Fruit fly (Drosophila melanogaster) whole organism, wandering third instar larva: Measurements from ENCODE around the gene gry.
A peak's percentile ranks its signal among the peaks of the same experiment; 100 is the strongest.

Experiments used
- Abd-B ChIP-seq: fragments of >200 bp; optimal IDR thresholded peaks from 2 replicates; lab custom pipeline; 2017; ENCODE audit warnings: missing biosample characterization, missing genetic modification characterization
- CG32264 ChIP-seq: fragments of 200-800 bp; sonication (Bioruptor generic); optimal IDR thresholded peaks from 2 replicates; lab custom pipeline; 2016; ENCODE audit warnings: missing biosample characterization, missing genetic modification characterization
- CG9705 ChIP-seq: fragments of 200-800 bp; sonication (Bioruptor generic); optimal IDR thresholded peaks from 2 replicates; lab custom pipeline; 2018; ENCODE audit warnings: missing biosample characterization, mild to moderate bottlenecking, missing genetic modification characterization
- CrebA ChIP-seq: fragments of 200-800 bp; sonication (Bioruptor generic); optimal IDR thresholded peaks from 2 replicates; lab custom pipeline; 2016; ENCODE audit warnings: missing biosample characterization, mild to moderate bottlenecking, missing genetic modification characterization, borderline replicate concordance
- Dfd ChIP-seq: fragments of >200 bp; optimal IDR thresholded peaks from 2 replicates; lab custom pipeline; 2017; ENCODE audit warnings: missing biosample characterization, missing genetic modification characterization
- Dif ChIP-seq: fragments of 200-275, 200-300 bp; sonication (Bioruptor generic); optimal IDR thresholded peaks from 2 replicates; lab custom pipeline; 2018; ENCODE audit warnings: missing biosample characterization, missing genetic modification characterization; ENCODE audit not compliant: partially characterized antibody
- HLH106 ChIP-seq: fragments of 200-800 bp; optimal IDR thresholded peaks from 3 replicates; lab custom pipeline; 2019; ENCODE audit warnings: missing biosample characterization, mild to moderate bottlenecking, missing genetic modification characterization, moderate library complexity
- Hr78 ChIP-seq: fragments of >200 bp; optimal IDR thresholded peaks from 2 replicates; lab custom pipeline; 2017; ENCODE audit warnings: missing biosample characterization, missing genetic modification characterization
- Hr83 ChIP-seq: fragments of 200-300 bp; sonication (Bioruptor generic); optimal IDR thresholded peaks from 2 replicates; lab custom pipeline; 2016; ENCODE audit warnings: missing biosample characterization, mild to moderate bottlenecking, missing genetic modification characterization, moderate library complexity; ENCODE audit not compliant: poor library complexity, severe bottlenecking
- Jra ChIP-seq: sonication (Bioruptor generic); optimal IDR thresholded peaks from 2 replicates; lab custom pipeline; 2016; ENCODE audit warnings: missing biosample characterization, missing genetic modification characterization
- Mio ChIP-seq: sonication (Bioruptor generic); optimal IDR thresholded peaks from 2 replicates; lab custom pipeline; 2016; ENCODE audit warnings: missing biosample characterization, missing genetic modification characterization
- N ChIP-seq: fragments of >200 bp; optimal IDR thresholded peaks from 2 replicates; lab custom pipeline; 2018; ENCODE audit warnings: missing biosample characterization, missing external identifiers, missing genetic modification characterization
- OdsH ChIP-seq: fragments of 200-800 bp; sonication (Bioruptor generic); optimal IDR thresholded peaks from 2 replicates; lab custom pipeline; 2016; ENCODE audit warnings: missing biosample characterization, mild to moderate bottlenecking, missing genetic modification characterization
- Rel ChIP-seq, 2 experiments: fragments of 200-800 bp; sonication (Bioruptor generic) in 1 of 2; optimal IDR thresholded peaks; 2 replicates in 1 of 2; 3 replicates in 1 of 2; lab custom pipeline; 2016 to 2019; ENCODE audit warnings: mild to moderate bottlenecking in 2 of 2, missing biosample characterization in 2 of 2, missing genetic modification characterization in 2 of 2, moderate library complexity in 1 of 2
- Sp1 ChIP-seq: fragments of 200-800 bp; sonication (Bioruptor generic); optimal IDR thresholded peaks from 3 replicates; lab custom pipeline; 2019; ENCODE audit warnings: missing biosample characterization, mild to moderate bottlenecking, missing genetic modification characterization, moderate library complexity
- Vsx2 ChIP-seq: fragments of 200-300, 225-300 bp; sonication (Bioruptor generic); optimal IDR thresholded peaks from 2 replicates; lab custom pipeline; 2018; ENCODE audit warnings: missing biosample characterization, missing genetic modification characterization; ENCODE audit not compliant: partially characterized antibody
- br ChIP-seq: fragments of 200-800 bp; sonication (Bioruptor generic); optimal IDR thresholded peaks from 2 replicates; lab custom pipeline; 2016; ENCODE audit warnings: missing biosample characterization, missing genetic modification characterization
- dl ChIP-seq, 2 experiments: fragments of 175-275, 200-275 bp in 1 of 2; fragments of 200-275 bp in 1 of 2; sonication (Bioruptor generic); optimal IDR thresholded peaks; lab custom pipeline; 2018; ENCODE audit warnings: mild to moderate bottlenecking in 2 of 2, missing biosample characterization in 2 of 2, missing genetic modification characterization in 2 of 2, moderate library complexity in 2 of 2; ENCODE audit not compliant: partially characterized antibody in 2 of 2, insufficient read depth in 1 of 2
- dmrt93B ChIP-seq: fragments of 200-800 bp; sonication (Bioruptor generic); optimal IDR thresholded peaks from 2 replicates; lab custom pipeline; 2018; ENCODE audit warnings: missing biosample characterization, mild to moderate bottlenecking, missing genetic modification characterization
- ey ChIP-seq: fragments of 200-800 bp; sonication (Bioruptor generic); optimal IDR thresholded peaks from 2 replicates; lab custom pipeline; 2016; ENCODE audit warnings: missing biosample characterization, missing genetic modification characterization
- foxo ChIP-seq, 2 experiments: fragments of 200-800 bp; sonication (Bioruptor generic); optimal IDR thresholded peaks; 2 replicates in 1 of 2; 3 replicates in 1 of 2; lab custom pipeline; 2016 to 2017; ENCODE audit warnings: missing biosample characterization in 2 of 2, missing genetic modification characterization in 2 of 2
- fru ChIP-seq: fragments of 200-800 bp; sonication (Bioruptor generic); optimal IDR thresholded peaks from 3 replicates; lab custom pipeline; 2016; ENCODE audit warnings: missing biosample characterization, mild to moderate bottlenecking, missing genetic modification characterization
- h ChIP-seq: fragments of 200-800 bp; sonication (Bioruptor generic); optimal IDR thresholded peaks from 3 replicates; lab custom pipeline; 2016; ENCODE audit warnings: missing biosample characterization, mild to moderate bottlenecking, missing genetic modification characterization
- jim ChIP-seq: fragments of 175-275, 200-325 bp; sonication (Bioruptor generic); optimal IDR thresholded peaks from 2 replicates; lab custom pipeline; 2016; ENCODE audit warnings: missing biosample characterization, mild to moderate bottlenecking, missing genetic modification characterization
- lola ChIP-seq: fragments of >200 bp; optimal IDR thresholded peaks from 2 replicates; lab custom pipeline; 2017; ENCODE audit warnings: missing biosample characterization, missing genetic modification characterization
- pan ChIP-seq: fragments of >200 bp; optimal IDR thresholded peaks from 2 replicates; lab custom pipeline; 2017
- psq ChIP-seq: fragments of 200-800 bp; sonication (Bioruptor generic); optimal IDR thresholded peaks from 3 replicates; lab custom pipeline; 2017; ENCODE audit warnings: missing biosample characterization, mild to moderate bottlenecking, missing genetic modification characterization, moderate library complexity
- rgr ChIP-seq: fragments of 200-800 bp; sonication (Bioruptor generic); optimal IDR thresholded peaks from 3 replicates; lab custom pipeline; 2016; ENCODE audit warnings: missing biosample characterization, mild to moderate bottlenecking, missing genetic modification characterization
- tai ChIP-seq: sonication (Bioruptor generic); optimal IDR thresholded peaks from 2 replicates; lab custom pipeline; 2016; ENCODE audit warnings: missing biosample characterization, missing genetic modification characterization
- usp ChIP-seq: fragments of >200 bp; optimal IDR thresholded peaks from 2 replicates; lab custom pipeline; 2017; ENCODE audit warnings: missing biosample characterization, missing genetic modification characterization
- woc ChIP-seq: sonication (Bioruptor generic); optimal IDR thresholded peaks from 2 replicates; lab custom pipeline; 2016; ENCODE audit warnings: missing biosample characterization, mild to moderate bottlenecking, missing genetic modification characterization

The gry gene

DNA sequence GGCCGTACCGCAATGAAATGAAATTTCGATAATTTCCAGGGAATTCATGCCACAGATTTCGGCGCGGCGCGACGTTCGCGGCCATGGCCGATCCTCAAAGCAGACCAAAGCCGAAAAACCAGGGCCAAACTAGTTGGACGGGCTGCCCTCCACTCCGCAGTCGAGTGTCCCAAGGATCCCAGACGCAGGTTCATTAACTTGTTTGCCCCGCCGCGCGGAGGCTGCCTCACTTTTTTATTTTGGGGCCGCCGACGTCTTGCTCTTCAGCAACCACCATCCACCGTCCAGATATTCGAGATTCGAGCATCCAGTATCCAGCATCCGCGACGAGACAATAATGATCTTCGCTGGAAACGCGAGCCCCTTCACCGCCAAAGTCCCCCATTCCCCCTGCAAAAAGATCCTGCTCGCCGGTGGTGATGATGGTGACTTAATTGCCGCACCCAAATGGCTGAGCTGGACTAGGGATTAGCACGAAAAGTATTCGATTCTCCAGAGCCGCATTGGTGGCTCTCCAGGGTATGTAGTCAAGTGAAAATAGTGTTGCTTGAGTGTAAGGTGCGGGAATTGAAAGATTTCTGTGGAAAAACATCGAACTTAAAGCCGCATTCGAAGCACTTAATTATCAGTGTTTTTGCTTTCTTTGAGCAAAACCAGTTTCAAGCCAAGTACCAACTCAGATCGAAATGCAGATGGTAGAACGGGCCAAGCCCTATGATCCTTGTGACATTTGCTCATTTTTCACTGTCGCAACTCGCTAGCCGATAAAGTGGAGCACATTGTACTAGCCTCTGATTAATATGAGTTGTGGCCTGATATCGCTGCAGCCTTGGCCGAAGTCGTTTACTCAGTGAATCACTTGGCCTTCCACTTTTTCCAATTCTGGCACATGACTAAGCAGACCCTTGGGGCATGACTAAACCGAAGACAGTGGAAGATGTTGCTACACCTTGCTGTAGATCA is 43.5 kb downstream of the gry start:
- TF ChIP-seq CG9705 (GFP tag; lab: Kevin White, UChicago) (no peak), CrebA (GFP tag; lab: Kevin White, UChicago) (peak; percentile 44), usp (GFP tag; lab: Kevin White, UChicago) (no peak), Vsx2 (no peak), rgr (GFP tag; lab: Kevin White, UChicago) (no peak), dl (GFP tag; optimal IDR thresholded peaks at IDR 0.05; lab: Kevin White, UChicago; ENCODE audit: insufficient read depth in 1 of 2, partially characterized antibody in 2 of 2) (peak in 1 of 2 experiments; percentile 52), Dfd (GFP tag; lab: Kevin White, UChicago) (no peak), Dif (GFP tag; lab: Kevin White, UChicago) (peak; percentile 76), pan (no peak), tai (GFP tag; lab: Kevin White, UChicago) (no peak), Jra (GFP tag; lab: Kevin White, UChicago) (peak; percentile 8), dmrt93B (GFP tag; lab: Kevin White, UChicago) (no peak), fru (GFP tag; lab: Kevin White, UChicago) (peak; percentile 65), HLH106 (tag; lab: Kevin White, UChicago) (no peak), Sp1 (GFP tag; lab: Kevin White, UChicago) (peak; percentile 12), jim (GFP tag; lab: Kevin White, UChicago) (peak; percentile 68), CG32264 (GFP tag; lab: Kevin White, UChicago) (no peak), br (GFP tag; lab: Kevin White, UChicago) (peak; percentile 22), psq (GFP tag; lab: Kevin White, UChicago) (peak; percentile 55)

DNA sequence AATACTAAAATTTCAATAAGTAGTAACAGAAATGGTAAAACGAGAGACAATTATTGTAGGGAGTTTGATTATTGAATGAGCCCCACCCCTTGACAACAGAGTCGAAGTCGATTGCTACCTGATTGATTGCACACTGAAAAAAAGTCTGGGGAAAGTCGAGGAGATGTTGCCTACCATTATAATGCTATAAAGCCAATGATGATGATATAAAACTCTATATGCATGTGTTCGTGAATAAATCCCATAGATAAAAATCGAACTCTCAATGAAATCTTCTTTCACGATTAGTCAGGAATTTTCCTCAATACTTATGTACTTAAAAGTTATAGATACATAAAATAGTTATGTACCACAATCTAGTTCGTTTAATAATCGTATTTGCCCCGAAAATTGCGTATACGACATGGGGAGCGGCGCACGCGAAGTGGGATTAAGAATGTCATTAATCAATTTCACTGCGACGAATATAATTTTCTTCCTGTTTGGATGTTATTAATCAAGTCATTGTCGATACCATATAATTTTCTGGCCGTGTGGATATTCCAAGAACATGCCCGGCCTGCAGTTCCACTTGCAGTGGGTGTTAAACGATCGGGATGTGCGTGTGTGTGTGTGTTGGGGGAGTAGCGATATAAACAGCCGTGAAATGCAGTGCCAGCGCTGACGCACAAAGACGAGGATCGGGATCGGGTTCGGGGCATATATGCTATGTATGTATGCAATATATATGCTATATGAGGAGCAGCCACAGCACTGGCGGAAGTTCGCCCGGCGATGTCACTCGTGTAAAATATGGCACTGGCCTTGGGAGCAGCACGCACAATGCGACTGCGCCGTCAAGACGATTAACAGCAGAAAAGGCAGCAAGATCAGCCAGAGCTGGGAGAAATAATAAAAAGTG is 45.6 kb downstream of the gry start, which contains the start of gene CG12078:
TSS of gene CG12078 (minus strand) at position 51 of the 901 bp plus-strand sequence.
- peak in 1 of 2 experiments; percentile 25 for TF ChIP-seq foxo (GFP tag; optimal IDR thresholded peaks at IDR 0.05; lab: Kevin White, UChicago)
- peak; percentile 21 for TF ChIP-seq Hr83
- no peak for TF ChIP-seq rgr (GFP tag; lab: Kevin White, UChicago)
- TF ChIP-seq lola, result no peak
- TF ChIP-seq tai (GFP tag; lab: Kevin White, UChicago), result peak; percentile 9
- no peak for TF ChIP-seq psq (GFP tag; lab: Kevin White, UChicago)
- no peak for TF ChIP-seq woc (GFP tag; lab: Kevin White, UChicago)
- no peak for TF ChIP-seq Dif (GFP tag; lab: Kevin White, UChicago)
- TF ChIP-seq Abd-B (GFP tag; lab: Kevin White, UChicago), result no peak
- no peak for TF ChIP-seq CrebA (GFP tag; lab: Kevin White, UChicago)
- no peak for TF ChIP-seq HLH106 (tag; lab: Kevin White, UChicago)
- no peak for TF ChIP-seq Dfd (GFP tag; lab: Kevin White, UChicago)
- no peak for TF ChIP-seq Mio (GFP tag; lab: Kevin White, UChicago)
- no peak for TF ChIP-seq jim (GFP tag; lab: Kevin White, UChicago)
- no peak for TF ChIP-seq N (GFP tag; lab: Kevin White, UChicago)
- no peak for TF ChIP-seq dmrt93B (GFP tag; lab: Kevin White, UChicago)
- no peak for TF ChIP-seq h (GFP tag; lab: Kevin White, UChicago)
- no peak for TF ChIP-seq OdsH (GFP tag; lab: Kevin White, UChicago)
- TF ChIP-seq Jra (GFP tag; lab: Kevin White, UChicago), result no peak
- no peak for TF ChIP-seq ey (GFP tag; lab: Kevin White, UChicago)
- peak; percentile 2 for TF ChIP-seq fru (GFP tag; lab: Kevin White, UChicago)
- TF ChIP-seq Hr78 (GFP tag; lab: Kevin White, UChicago), result no peak
- no peak for TF ChIP-seq dl (GFP tag; optimal IDR thresholded peaks at IDR 0.05; lab: Kevin White, UChicago; ENCODE audit: insufficient read depth in 1 of 2, partially characterized antibody in 2 of 2)
- TF ChIP-seq Rel (GFP tag; optimal IDR thresholded peaks at IDR 0.05; lab: Kevin White, UChicago), result no peak
- no peak for TF ChIP-seq Rel (tag; optimal IDR thresholded peaks at IDR 0.05; lab: Kevin White, UChicago)
